Worm (Caenorhabditis elegans) whole organism, L1 larva: ENCODE measurements around the gene sre-33.
A peak's percentile ranks its signal among the peaks of the same experiment; 100 is the strongest.

ENCODE experiments used
- C04F5.9 ChIP-seq: sonication (generic microtip); optimal IDR thresholded peaks from 2 replicates; lab custom pipeline; 2016; ENCODE audit warnings: missing genetic modification characterization, missing compliant biosample characterization
- C34B4.2 ChIP-seq: sonication (generic microtip); optimal IDR thresholded peaks from 2 replicates; lab custom pipeline; 2017; ENCODE audit warnings: mild to moderate bottlenecking, missing genetic modification characterization, missing compliant biosample characterization
- F16B12.6 ChIP-seq: fragments of 150-350 bp; optimal IDR thresholded peaks from 2 replicates; lab custom pipeline; 2014; ENCODE audit warnings: missing biosample characterization, missing genetic modification characterization
- Y116A8C.19 ChIP-seq: sonication (generic microtip); optimal IDR thresholded peaks from 2 replicates; lab custom pipeline; 2016; ENCODE audit warnings: missing compliant biosample characterization, missing genetic modification characterization, borderline replicate concordance
- aly-2 ChIP-seq: fragments of 150-350 bp; optimal IDR thresholded peaks from 2 replicates; lab custom pipeline; 2014; ENCODE audit warnings: missing biosample characterization, missing genetic modification characterization
- ces-1 ChIP-seq: fragments of 150-350 bp; optimal IDR thresholded peaks from 2 replicates; lab custom pipeline; 2014; ENCODE audit warnings: missing biosample characterization, missing genetic modification reagents, missing genetic modification characterization
- dpl-1 ChIP-seq, 3 experiments: fragments of 150-350 bp in 2 of 3; sonication (generic microtip) in 1 of 3; optimal IDR thresholded peaks; 2 replicates each; lab custom pipeline; 2014 to 2017; ENCODE audit warnings: missing biosample characterization in 3 of 3, missing genetic modification characterization in 3 of 3, missing genetic modification reagents in 3 of 3
- dsc-1 ChIP-seq: sonication (generic microtip); optimal IDR thresholded peaks from 2 replicates; lab custom pipeline; 2016; ENCODE audit warnings: mild to moderate bottlenecking, missing genetic modification characterization, missing compliant biosample characterization
- efl-1 ChIP-seq, 4 experiments: fragments of 150-350 bp; optimal IDR thresholded peaks in 3 of 4; peaks in 1 of 4; 1 replicate in 1 of 4; 2 replicates in 3 of 4; lab custom pipeline; 2014; ENCODE audit warnings: missing biosample characterization in 2 of 4, missing genetic modification characterization in 2 of 4, missing genetic modification reagents in 2 of 4
- egl-13 ChIP-seq: sonication (generic microtip); optimal IDR thresholded peaks from 2 replicates; lab custom pipeline; 2016; ENCODE audit warnings: missing genotype, missing genetic modification reagents, missing genetic modification characterization, missing compliant biosample characterization
- ets-5 ChIP-seq: fragments of 200-800 bp; sonication (Bioruptor generic); IDR thresholded peaks from 2 replicates; pipeline ENCODE4 v1.3.6; 2022; ENCODE audit warnings: missing genetic modification characterization, missing compliant biosample characterization
- fkh-4 ChIP-seq: sonication (generic microtip); optimal IDR thresholded peaks from 2 replicates; lab custom pipeline; 2016; ENCODE audit warnings: missing compliant biosample characterization, missing genetic modification characterization, borderline replicate concordance
- fkh-8 ChIP-seq: sonication (generic microtip); optimal IDR thresholded peaks from 2 replicates; lab custom pipeline; 2016; ENCODE audit warnings: mild to moderate bottlenecking, missing genetic modification characterization, missing compliant biosample characterization
- grh-1 ChIP-seq: fragments of 200-800 bp; sonication (Bioruptor generic); IDR thresholded peaks from 2 replicates; pipeline ENCODE4 v1.3.6; 2022; ENCODE audit warnings: missing genetic modification reagents, missing genetic modification characterization, missing compliant biosample characterization
- hlh-17 ChIP-seq: fragments of 200-800 bp; sonication (Bioruptor generic); optimal IDR thresholded peaks from 2 replicates; lab custom pipeline; 2018; ENCODE audit warnings: missing genetic modification characterization, mild to moderate bottlenecking, missing compliant biosample characterization, moderate library complexity, borderline replicate concordance
- hlh-4 ChIP-seq: sonication (generic microtip); optimal IDR thresholded peaks from 2 replicates; lab custom pipeline; 2016; ENCODE audit warnings: mild to moderate bottlenecking, missing genetic modification characterization, missing compliant biosample characterization
- isw-1 ChIP-seq: fragments of 200-800 bp; sonication (Bioruptor generic); IDR thresholded peaks from 2 replicates; pipeline ENCODE4 v1.3.6; 2022; ENCODE audit warnings: missing genetic modification characterization, missing compliant biosample characterization
- lin-14 ChIP-seq: fragments of 200-800 bp; sonication (Bioruptor generic); optimal IDR thresholded peaks from 2 replicates; lab custom pipeline; 2018; ENCODE audit warnings: mild to moderate bottlenecking, missing genetic modification characterization, moderate library complexity, missing compliant biosample characterization
- lin-39 ChIP-seq: fragments of 150-350 bp; optimal IDR thresholded peaks from 2 replicates; lab custom pipeline; 2014; ENCODE audit warnings: missing biosample characterization, missing genetic modification reagents, missing genetic modification characterization
- lsy-2 ChIP-seq, 2 experiments: fragments of 150-350 bp; optimal IDR thresholded peaks; 2 replicates each; lab custom pipeline; 2014; ENCODE audit warnings: missing biosample characterization in 2 of 2, missing genetic modification characterization in 2 of 2
- mab-9 ChIP-seq: fragments of 200-800 bp; sonication (Bioruptor generic); IDR thresholded peaks from 2 replicates; pipeline ENCODE4 v1.3.6; 2022; ENCODE audit warnings: missing genetic modification reagents, missing genetic modification characterization, missing compliant biosample characterization
- mef-2 ChIP-seq: fragments of 150-350 bp; optimal IDR thresholded peaks from 2 replicates; lab custom pipeline; 2014; ENCODE audit warnings: missing biosample characterization, missing genetic modification characterization
- nhr-11 ChIP-seq: fragments of 150-350 bp; optimal IDR thresholded peaks from 2 replicates; lab custom pipeline; 2014; ENCODE audit warnings: missing biosample characterization, missing genetic modification characterization
- nhr-20 ChIP-seq: sonication (generic microtip); optimal IDR thresholded peaks from 2 replicates; lab custom pipeline; 2016; ENCODE audit warnings: mild to moderate bottlenecking, missing genetic modification characterization, missing compliant biosample characterization
- nhr-47 ChIP-seq: sonication (generic microtip); optimal IDR thresholded peaks from 2 replicates; lab custom pipeline; 2016; ENCODE audit warnings: mild to moderate bottlenecking, missing genetic modification characterization, moderate library complexity, missing compliant biosample characterization
- nhr-76 ChIP-seq: sonication (generic microtip); optimal IDR thresholded peaks from 2 replicates; lab custom pipeline; 2017; ENCODE audit warnings: missing biosample characterization, missing genetic modification characterization
- nhr-77 ChIP-seq: fragments of 150-350 bp; optimal IDR thresholded peaks from 2 replicates; lab custom pipeline; 2014; ENCODE audit warnings: missing biosample characterization, missing genetic modification characterization
- nhr-84 ChIP-seq: sonication (generic microtip); optimal IDR thresholded peaks from 2 replicates; lab custom pipeline; 2017; ENCODE audit warnings: missing biosample characterization, missing genetic modification characterization
- nhr-90 ChIP-seq: sonication (generic microtip); optimal IDR thresholded peaks from 2 replicates; lab custom pipeline; 2016; ENCODE audit warnings: mild to moderate bottlenecking, missing genetic modification characterization, missing compliant biosample characterization; ENCODE audit not compliant: poor library complexity
- pag-3 ChIP-seq: sonication (generic microtip); optimal IDR thresholded peaks from 2 replicates; lab custom pipeline; 2017; ENCODE audit warnings: missing genetic modification characterization, mild to moderate bottlenecking, missing compliant biosample characterization, antibody characterized with exemption, borderline replicate concordance; ENCODE audit not compliant: insufficient read depth
- pax-3 ChIP-seq: fragments of 200-800 bp; sonication (Bioruptor generic); optimal IDR thresholded peaks from 2 replicates; lab custom pipeline; 2018; ENCODE audit warnings: mild to moderate bottlenecking, missing genetic modification characterization, moderate library complexity, missing compliant biosample characterization
- pqm-1 ChIP-seq: sonication (generic microtip); optimal IDR thresholded peaks from 3 replicates; lab custom pipeline; 2017; ENCODE audit warnings: missing biosample characterization, missing genetic modification characterization
- rnt-1 ChIP-seq: sonication (generic microtip); optimal IDR thresholded peaks from 2 replicates; lab custom pipeline; 2016; ENCODE audit warnings: mild to moderate bottlenecking, missing genetic modification characterization, moderate library complexity, missing compliant biosample characterization
- skn-1 ChIP-seq: fragments of 150-350 bp; optimal IDR thresholded peaks from 2 replicates; lab custom pipeline; 2014; ENCODE audit warnings: missing biosample characterization, missing genetic modification characterization
- sox-4 ChIP-seq: sonication (generic microtip); optimal IDR thresholded peaks from 2 replicates; lab custom pipeline; 2016; ENCODE audit warnings: missing genetic modification characterization, missing compliant biosample characterization
- sup-37 ChIP-seq: fragments of 200-800 bp; sonication (Bioruptor generic); optimal IDR thresholded peaks from 2 replicates; lab custom pipeline; 2018; ENCODE audit warnings: mild to moderate bottlenecking, missing genetic modification characterization, missing compliant biosample characterization
- unc-98 ChIP-seq: fragments of 200-800 bp; sonication (Bioruptor generic); IDR thresholded peaks from 2 replicates; pipeline ENCODE4 v1.3.6; 2022; ENCODE audit warnings: missing genetic modification characterization, missing compliant biosample characterization
- zip-4 ChIP-seq: fragments of 200-800 bp; sonication (Bioruptor generic); optimal IDR thresholded peaks from 2 replicates; lab custom pipeline; 2018; ENCODE audit warnings: mild to moderate bottlenecking, missing genetic modification characterization, moderate library complexity, missing compliant biosample characterization
- ztf-11 ChIP-seq, 2 experiments: sonication (generic microtip); optimal IDR thresholded peaks; 2 replicates each; lab custom pipeline; 2016 to 2017; ENCODE audit warnings: missing genetic modification characterization in 2 of 2, missing biosample characterization in 1 of 2, missing compliant biosample characterization in 1 of 2
- ztf-4 ChIP-seq: fragments of 150-350 bp; optimal IDR thresholded peaks from 2 replicates; lab custom pipeline; 2014; ENCODE audit warnings: missing biosample characterization, missing genetic modification characterization

sre-33 gene

ce11 chrII:12488810-12489209, 35.7 kb downstream of the sre-33 start:
- TF ChIP-seq nhr-76 (tag; lab: Kevin White, UChicago) (no peak), pax-3 (peak; percentile 60), fkh-4 (tag; lab: Kevin White, UChicago) (no peak), egl-13 (tag; lab: Kevin White, UChicago) (no peak), hlh-4 (tag; lab: Kevin White, UChicago) (no peak), nhr-47 (no peak), hlh-17 (no peak), zip-4 (GFP tag; lab: Kevin White, UChicago) (no peak), lsy-2 (tag; optimal IDR thresholded peaks at IDR 0.05; lab: Kevin White, UChicago) (no peak), grh-1 (GFP tag; lab: Robert Waterston, UW) (no peak), sox-4 (tag; lab: Kevin White, UChicago) (peak; percentile 52), pqm-1 (tag; lab: Kevin White, UChicago) (no peak), unc-98 (GFP tag; lab: Robert Waterston, UW) (no peak), fkh-8 (tag; lab: Kevin White, UChicago) (peak; percentile 77), ztf-4 (no peak), pag-3 (no peak), C34B4.2 (tag; lab: Kevin White, UChicago) (no peak), dsc-1 (peak; percentile 90), Y116A8C.19 (tag; lab: Kevin White, UChicago) (no peak), rnt-1 (no peak)

- TF ChIP-seq sup-37 (GFP tag; lab: Kevin White, UChicago), result no peak
- no peak for TF ChIP-seq pqm-1 (tag; lab: Kevin White, UChicago)
- peak; percentile 53 for TF ChIP-seq dsc-1
- TF ChIP-seq ces-1 (GFP tag; lab: Kevin White, UChicago), result no peak
- no peak for TF ChIP-seq mab-9 (GFP tag; lab: Robert Waterston, UW)
- peak; percentile 25 for TF ChIP-seq lin-14 (GFP tag; lab: Kevin White, UChicago)
These were observed 36.8 kb downstream of the sre-33 start, which contains the start of gene T21B4.15 for ce11 chrII:12489903-12490302. TSS of gene T21B4.15 (plus strand) at chrII:12490203.

ce11 chrII:12491936-12492335, 38.8 kb downstream of the sre-33 start, which contains the start of gene srz-6:
TSS of gene srz-6 (plus strand) at chrII:12492236.
- TF ChIP-seq isw-1 (GFP tag; lab: Robert Waterston, UW) (no peak), nhr-84 (tag; lab: Kevin White, UChicago) (no peak), nhr-90 (tag; lab: Kevin White, UChicago) (no peak), aly-2 (tag; lab: Kevin White, UChicago) (no peak), F16B12.6 (tag; lab: Kevin White, UChicago) (no peak), nhr-20 (tag; lab: Kevin White, UChicago) (no peak), grh-1 (GFP tag; lab: Robert Waterston, UW) (no peak), nhr-77 (tag; lab: Kevin White, UChicago) (no peak), mef-2 (tag; lab: Kevin White, UChicago) (no peak), ets-5 (no peak), efl-1 (optimal IDR thresholded peaks at IDR 0.05; lab: Kevin White, UChicago) (no peak), efl-1 (GFP tag; optimal IDR thresholded peaks at IDR 0.05 in 1 of 2; lab: Kevin White, UChicago) (no peak), skn-1 (tag; lab: Kevin White, UChicago) (no peak), lin-39 (no peak), ztf-11 (tag; optimal IDR thresholded peaks at IDR 0.05; lab: Kevin White, UChicago) (no peak), dpl-1 (GFP tag; optimal IDR thresholded peaks at IDR 0.05; lab: Kevin White, UChicago) (no peak), C04F5.9 (tag; lab: Kevin White, UChicago) (no peak), nhr-11 (tag; lab: Kevin White, UChicago) (no peak)
